Fruit fly (Drosophila melanogaster) whole organism, wandering third instar larva: ENCODE measurements around the gene jar.

Experiments used
- Abd-B ChIP-seq: fragments of >200 bp; optimal IDR thresholded peaks from 2 replicates; lab custom pipeline; 2017; ENCODE audit warnings: missing biosample characterization, missing genetic modification characterization
- CG32264 ChIP-seq: fragments of 200-800 bp; sonication (Bioruptor generic); optimal IDR thresholded peaks from 2 replicates; lab custom pipeline; 2016; ENCODE audit warnings: missing biosample characterization, missing genetic modification characterization
- CG9705 ChIP-seq: fragments of 200-800 bp; sonication (Bioruptor generic); optimal IDR thresholded peaks from 2 replicates; lab custom pipeline; 2018; ENCODE audit warnings: missing biosample characterization, mild to moderate bottlenecking, missing genetic modification characterization
- CrebA ChIP-seq: fragments of 200-800 bp; sonication (Bioruptor generic); optimal IDR thresholded peaks from 2 replicates; lab custom pipeline; 2016; ENCODE audit warnings: missing biosample characterization, mild to moderate bottlenecking, missing genetic modification characterization, borderline replicate concordance
- Dfd ChIP-seq: fragments of >200 bp; optimal IDR thresholded peaks from 2 replicates; lab custom pipeline; 2017; ENCODE audit warnings: missing biosample characterization, missing genetic modification characterization
- Dif ChIP-seq: fragments of 200-275, 200-300 bp; sonication (Bioruptor generic); optimal IDR thresholded peaks from 2 replicates; lab custom pipeline; 2018; ENCODE audit warnings: missing biosample characterization, missing genetic modification characterization; ENCODE audit not compliant: partially characterized antibody
- GATAd ChIP-seq: sonication (Bioruptor generic); optimal IDR thresholded peaks from 2 replicates; lab custom pipeline; 2016; ENCODE audit warnings: missing biosample characterization, missing genetic modification characterization
- HLH106 ChIP-seq: fragments of 200-800 bp; optimal IDR thresholded peaks from 3 replicates; lab custom pipeline; 2019; ENCODE audit warnings: missing biosample characterization, mild to moderate bottlenecking, missing genetic modification characterization, moderate library complexity
- Hnf4 ChIP-seq: fragments of 200-800 bp; sonication (Bioruptor generic); optimal IDR thresholded peaks from 2 replicates; lab custom pipeline; 2016; ENCODE audit warnings: missing biosample characterization, mild to moderate bottlenecking, missing genetic modification characterization
- Hr78 ChIP-seq: fragments of >200 bp; optimal IDR thresholded peaks from 2 replicates; lab custom pipeline; 2017; ENCODE audit warnings: missing biosample characterization, missing genetic modification characterization
- Hr83 ChIP-seq: fragments of 200-300 bp; sonication (Bioruptor generic); optimal IDR thresholded peaks from 2 replicates; lab custom pipeline; 2016; ENCODE audit warnings: missing biosample characterization, mild to moderate bottlenecking, missing genetic modification characterization, moderate library complexity; ENCODE audit not compliant: poor library complexity, severe bottlenecking
- Jra ChIP-seq: sonication (Bioruptor generic); optimal IDR thresholded peaks from 2 replicates; lab custom pipeline; 2016; ENCODE audit warnings: missing biosample characterization, missing genetic modification characterization
- Mio ChIP-seq: sonication (Bioruptor generic); optimal IDR thresholded peaks from 2 replicates; lab custom pipeline; 2016; ENCODE audit warnings: missing biosample characterization, missing genetic modification characterization
- Myc ChIP-seq: fragments of >200 bp; optimal IDR thresholded peaks from 2 replicates; lab custom pipeline; 2017
- N ChIP-seq: fragments of >200 bp; optimal IDR thresholded peaks from 2 replicates; lab custom pipeline; 2018; ENCODE audit warnings: missing biosample characterization, missing external identifiers, missing genetic modification characterization
- OdsH ChIP-seq: fragments of 200-800 bp; sonication (Bioruptor generic); optimal IDR thresholded peaks from 2 replicates; lab custom pipeline; 2016; ENCODE audit warnings: missing biosample characterization, mild to moderate bottlenecking, missing genetic modification characterization
- Rel ChIP-seq, 2 experiments: fragments of 200-800 bp; sonication (Bioruptor generic) in 1 of 2; optimal IDR thresholded peaks; 2 replicates in 1 of 2; 3 replicates in 1 of 2; lab custom pipeline; 2016 to 2019; ENCODE audit warnings: mild to moderate bottlenecking in 2 of 2, missing biosample characterization in 2 of 2, missing genetic modification characterization in 2 of 2, moderate library complexity in 1 of 2
- Sp1 ChIP-seq: fragments of 200-800 bp; sonication (Bioruptor generic); optimal IDR thresholded peaks from 3 replicates; lab custom pipeline; 2019; ENCODE audit warnings: missing biosample characterization, mild to moderate bottlenecking, missing genetic modification characterization, moderate library complexity
- Vsx2 ChIP-seq: fragments of 200-300, 225-300 bp; sonication (Bioruptor generic); optimal IDR thresholded peaks from 2 replicates; lab custom pipeline; 2018; ENCODE audit warnings: missing biosample characterization, missing genetic modification characterization; ENCODE audit not compliant: partially characterized antibody
- br ChIP-seq: fragments of 200-800 bp; sonication (Bioruptor generic); optimal IDR thresholded peaks from 2 replicates; lab custom pipeline; 2016; ENCODE audit warnings: missing biosample characterization, missing genetic modification characterization
- brk ChIP-seq: fragments of 200-800 bp; sonication (Bioruptor generic); optimal IDR thresholded peaks from 2 replicates; lab custom pipeline; 2016; ENCODE audit warnings: missing biosample characterization, mild to moderate bottlenecking, missing genetic modification characterization
- dl ChIP-seq, 2 experiments: fragments of 175-275, 200-275 bp in 1 of 2; fragments of 200-275 bp in 1 of 2; sonication (Bioruptor generic); optimal IDR thresholded peaks; lab custom pipeline; 2018; ENCODE audit warnings: mild to moderate bottlenecking in 2 of 2, missing biosample characterization in 2 of 2, missing genetic modification characterization in 2 of 2, moderate library complexity in 2 of 2; ENCODE audit not compliant: partially characterized antibody in 2 of 2, insufficient read depth in 1 of 2
- dmrt93B ChIP-seq: fragments of 200-800 bp; sonication (Bioruptor generic); optimal IDR thresholded peaks from 2 replicates; lab custom pipeline; 2018; ENCODE audit warnings: missing biosample characterization, mild to moderate bottlenecking, missing genetic modification characterization
- dsf ChIP-seq: sonication (Bioruptor generic); optimal IDR thresholded peaks from 2 replicates; lab custom pipeline; 2016; ENCODE audit warnings: missing biosample characterization, missing genetic modification characterization, borderline replicate concordance
- ey ChIP-seq: fragments of 200-800 bp; sonication (Bioruptor generic); optimal IDR thresholded peaks from 2 replicates; lab custom pipeline; 2016; ENCODE audit warnings: missing biosample characterization, missing genetic modification characterization
- foxo ChIP-seq, 2 experiments: fragments of 200-800 bp; sonication (Bioruptor generic); optimal IDR thresholded peaks; 2 replicates in 1 of 2; 3 replicates in 1 of 2; lab custom pipeline; 2016 to 2017; ENCODE audit warnings: missing biosample characterization in 2 of 2, missing genetic modification characterization in 2 of 2
- fru ChIP-seq: fragments of 200-800 bp; sonication (Bioruptor generic); optimal IDR thresholded peaks from 3 replicates; lab custom pipeline; 2016; ENCODE audit warnings: missing biosample characterization, mild to moderate bottlenecking, missing genetic modification characterization
- h ChIP-seq: fragments of 200-800 bp; sonication (Bioruptor generic); optimal IDR thresholded peaks from 3 replicates; lab custom pipeline; 2016; ENCODE audit warnings: missing biosample characterization, mild to moderate bottlenecking, missing genetic modification characterization
- jim ChIP-seq: fragments of 175-275, 200-325 bp; sonication (Bioruptor generic); optimal IDR thresholded peaks from 2 replicates; lab custom pipeline; 2016; ENCODE audit warnings: missing biosample characterization, mild to moderate bottlenecking, missing genetic modification characterization
- lola ChIP-seq: fragments of >200 bp; optimal IDR thresholded peaks from 2 replicates; lab custom pipeline; 2017; ENCODE audit warnings: missing biosample characterization, missing genetic modification characterization
- pan ChIP-seq: fragments of >200 bp; optimal IDR thresholded peaks from 2 replicates; lab custom pipeline; 2017
- psq ChIP-seq: fragments of 200-800 bp; sonication (Bioruptor generic); optimal IDR thresholded peaks from 3 replicates; lab custom pipeline; 2017; ENCODE audit warnings: missing biosample characterization, mild to moderate bottlenecking, missing genetic modification characterization, moderate library complexity
- rgr ChIP-seq: fragments of 200-800 bp; sonication (Bioruptor generic); optimal IDR thresholded peaks from 3 replicates; lab custom pipeline; 2016; ENCODE audit warnings: missing biosample characterization, mild to moderate bottlenecking, missing genetic modification characterization
- sage ChIP-seq: fragments of 200-800 bp; sonication (Bioruptor generic); optimal IDR thresholded peaks from 2 replicates; lab custom pipeline; 2016; ENCODE audit warnings: missing biosample characterization, mild to moderate bottlenecking, missing genetic modification characterization
- sv ChIP-seq: fragments of 200-800 bp; sonication (Bioruptor generic); optimal IDR thresholded peaks from 3 replicates; lab custom pipeline; 2016; ENCODE audit warnings: missing biosample characterization, missing genetic modification characterization
- tai ChIP-seq: sonication (Bioruptor generic); optimal IDR thresholded peaks from 2 replicates; lab custom pipeline; 2016; ENCODE audit warnings: missing biosample characterization, missing genetic modification characterization
- usp ChIP-seq: fragments of >200 bp; optimal IDR thresholded peaks from 2 replicates; lab custom pipeline; 2017; ENCODE audit warnings: missing biosample characterization, missing genetic modification characterization
- woc ChIP-seq: sonication (Bioruptor generic); optimal IDR thresholded peaks from 2 replicates; lab custom pipeline; 2016; ENCODE audit warnings: missing biosample characterization, mild to moderate bottlenecking, missing genetic modification characterization

The jar gene

DNA sequence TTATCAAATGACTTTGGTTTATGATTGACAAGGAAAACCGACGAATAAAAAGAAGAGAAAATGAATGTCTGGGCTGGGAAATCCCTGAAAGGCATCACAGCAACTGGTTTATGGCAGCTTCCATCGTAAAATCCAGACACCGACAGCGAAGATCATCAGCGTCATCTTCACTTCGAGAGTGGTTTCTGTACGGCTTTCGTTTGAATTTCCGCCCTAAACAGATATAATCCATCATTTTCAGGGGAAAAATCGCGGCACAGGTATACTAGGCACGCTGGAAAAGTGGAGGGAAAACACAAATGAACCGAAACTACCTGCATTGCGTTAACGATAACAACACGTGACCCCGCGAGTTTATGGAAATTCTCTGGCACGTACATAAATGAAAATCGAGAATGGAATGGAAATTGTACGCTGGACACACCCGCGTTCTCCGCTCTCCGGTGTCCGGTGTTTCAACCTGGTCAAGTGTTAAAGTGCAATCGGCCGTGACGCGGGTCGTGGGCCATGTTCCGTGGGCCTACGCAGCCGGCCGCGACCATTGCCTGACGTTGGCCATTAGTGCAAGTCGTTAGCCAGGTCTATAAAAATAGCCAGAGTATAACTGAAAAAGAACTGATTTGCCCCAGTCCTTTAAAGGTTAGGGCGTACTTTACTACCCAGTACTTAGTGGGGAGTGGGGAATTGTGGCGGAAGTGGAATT is 26.6 kb upstream of the jar start:
- TF ChIP-seq Jra (no peak), brk (GFP tag; lab: Kevin White, UChicago) (no peak), Hnf4 (no peak), CG9705 (no peak), CG32264 (GFP tag; lab: Kevin White, UChicago) (no peak), sage (no peak), CrebA (GFP tag; lab: Kevin White, UChicago) (no peak), sv (GFP tag; lab: Kevin White, UChicago) (no peak), dmrt93B (GFP tag; lab: Kevin White, UChicago) (no peak), Hr78 (GFP tag; lab: Kevin White, UChicago) (no peak), Rel (GFP tag; optimal IDR thresholded peaks at IDR 0.05; lab: Kevin White, UChicago) (no peak), Rel (tag; optimal IDR thresholded peaks at IDR 0.05; lab: Kevin White, UChicago) (no peak), GATAd (GFP tag; lab: Kevin White, UChicago) (no peak), dl (GFP tag; optimal IDR thresholded peaks at IDR 0.05; lab: Kevin White, UChicago; ENCODE audit: insufficient read depth in 1 of 2, partially characterized antibody in 2 of 2) (no peak), psq (no peak), woc (GFP tag; lab: Kevin White, UChicago) (no peak), rgr (GFP tag; lab: Kevin White, UChicago) (no peak), lola (GFP tag; lab: Kevin White, UChicago) (no peak), OdsH (GFP tag; lab: Kevin White, UChicago) (no peak), pan (lab: Kevin White, UChicago) (no peak), dsf (GFP tag; lab: Kevin White, UChicago) (no peak)

DNA sequence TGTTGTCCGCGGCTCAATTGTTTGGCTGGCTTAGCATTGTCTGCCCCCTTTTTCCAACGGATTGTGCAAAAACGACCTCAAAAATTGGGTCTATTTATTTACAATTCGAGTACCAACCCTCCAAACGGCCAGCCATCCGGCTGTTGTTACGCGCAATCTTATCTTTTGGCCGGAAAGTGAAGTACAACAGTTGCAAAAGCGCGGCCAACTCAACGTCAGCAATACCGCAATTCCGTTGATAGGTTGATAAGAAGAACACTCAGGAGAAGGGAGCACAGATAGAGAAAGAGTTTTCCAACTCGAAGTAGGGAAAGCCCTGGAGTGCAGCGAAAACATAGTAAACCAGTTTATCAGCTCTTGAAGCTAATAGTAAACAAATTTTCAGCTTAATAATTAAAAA is 25.9 kb upstream of the jar start:
- TF ChIP-seq usp (GFP tag; lab: Kevin White, UChicago) (no peak), Rel (GFP tag; optimal IDR thresholded peaks at IDR 0.05; lab: Kevin White, UChicago) (no peak), Rel (tag; optimal IDR thresholded peaks at IDR 0.05; lab: Kevin White, UChicago) (peak; percentile 70)

DNA sequence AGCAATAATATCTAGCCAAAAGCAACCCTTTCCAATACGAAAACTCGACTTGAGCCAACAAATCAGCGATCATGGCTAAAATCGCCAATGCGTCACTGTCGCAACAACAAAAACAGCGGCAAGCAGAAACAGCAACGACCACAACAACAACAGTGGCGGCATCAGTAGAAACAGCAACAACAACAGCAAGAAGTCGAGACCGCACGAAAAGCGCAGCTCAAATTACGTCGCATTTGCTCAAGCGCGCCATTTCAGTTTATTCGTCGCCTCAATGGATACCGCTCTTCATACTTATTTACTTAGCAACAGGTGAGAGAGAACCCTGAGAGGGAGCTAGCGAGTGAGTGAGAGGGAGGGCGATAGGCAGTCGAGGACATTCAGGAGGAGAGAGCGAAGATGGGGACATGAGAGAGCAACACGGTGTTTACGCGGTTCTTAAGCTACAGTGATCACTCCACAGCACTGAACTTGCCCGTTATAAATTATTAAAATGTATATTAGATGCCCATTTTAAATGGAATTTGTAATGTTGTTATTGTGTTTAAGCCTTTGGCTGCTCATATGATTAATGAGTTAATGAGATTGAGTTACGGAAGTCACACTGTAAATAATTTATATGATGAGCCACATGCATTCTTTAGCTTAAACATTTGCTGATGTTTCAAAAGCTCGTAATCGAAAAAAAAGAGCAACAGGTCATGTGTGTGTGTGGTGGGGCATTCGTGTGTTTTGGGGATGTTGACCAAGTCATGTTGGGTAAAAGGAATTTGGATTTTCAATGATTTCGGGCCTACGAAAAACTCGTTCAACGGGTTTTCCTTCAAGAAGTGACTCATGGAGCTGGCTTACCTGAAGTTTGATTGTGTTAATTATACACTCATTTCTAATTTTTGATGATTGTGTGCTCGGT is 24.8 kb upstream of the jar start:
- no peak for TF ChIP-seq N (GFP tag; lab: Kevin White, UChicago)
- peak; percentile 97 for TF ChIP-seq CrebA (GFP tag; lab: Kevin White, UChicago)
- TF ChIP-seq CG9705, result peak; percentile 97
- no peak for TF ChIP-seq pan (lab: Kevin White, UChicago)
- peak; percentile 0 for TF ChIP-seq Vsx2 (GFP tag; lab: Kevin White, UChicago)
- peak; percentile 78 for TF ChIP-seq jim
- peak; percentile 99 for TF ChIP-seq OdsH (GFP tag; lab: Kevin White, UChicago)
- peak; percentile 97 for TF ChIP-seq dmrt93B (GFP tag; lab: Kevin White, UChicago)
- no peak for TF ChIP-seq Myc (lab: Kevin White, UChicago)
- no peak for TF ChIP-seq lola (GFP tag; lab: Kevin White, UChicago)
- TF ChIP-seq Hr78 (GFP tag; lab: Kevin White, UChicago), result no peak
- TF ChIP-seq Hnf4, result peak; percentile 99
- TF ChIP-seq dsf (GFP tag; lab: Kevin White, UChicago), result peak; percentile 93
- peak; percentile 98 for TF ChIP-seq Sp1 (GFP tag; lab: Kevin White, UChicago)
- TF ChIP-seq Rel (GFP tag; optimal IDR thresholded peaks at IDR 0.05; lab: Kevin White, UChicago), result peak; percentile 97
- peak; percentile 92 for TF ChIP-seq Rel (tag; optimal IDR thresholded peaks at IDR 0.05; lab: Kevin White, UChicago)
- peak; percentile 80 for TF ChIP-seq Dif
- TF ChIP-seq usp (GFP tag; lab: Kevin White, UChicago), result no peak
- peak; percentile 98 for TF ChIP-seq psq
- peak; percentile 93 to 100 for TF ChIP-seq foxo (GFP tag; optimal IDR thresholded peaks at IDR 0.05; lab: Kevin White, UChicago)
- TF ChIP-seq woc (GFP tag; lab: Kevin White, UChicago), result peak; percentile 99
- TF ChIP-seq fru (GFP tag; lab: Kevin White, UChicago), result peak; percentile 99
- TF ChIP-seq tai (GFP tag; lab: Kevin White, UChicago), result peak; percentile 98
- peak; percentile 98 for TF ChIP-seq Hr83
- TF ChIP-seq Dfd, result no peak
- TF ChIP-seq brk (GFP tag; lab: Kevin White, UChicago), result peak; percentile 96
- TF ChIP-seq sage, result peak; percentile 98
- peak; percentile 99 for TF ChIP-seq br
- TF ChIP-seq Mio (GFP tag; lab: Kevin White, UChicago), result peak; percentile 90
- peak; percentile 87 for TF ChIP-seq GATAd (GFP tag; lab: Kevin White, UChicago)
- TF ChIP-seq Abd-B (GFP tag; lab: Kevin White, UChicago), result no peak
- peak; percentile 99 for TF ChIP-seq ey (GFP tag; lab: Kevin White, UChicago)
- TF ChIP-seq rgr (GFP tag; lab: Kevin White, UChicago), result peak; percentile 99
- peak; percentile 98 for TF ChIP-seq CG32264 (GFP tag; lab: Kevin White, UChicago)
- TF ChIP-seq HLH106 (tag; lab: Kevin White, UChicago), result peak; percentile 99
- peak; percentile 57 to 83 for TF ChIP-seq dl (GFP tag; optimal IDR thresholded peaks at IDR 0.05; lab: Kevin White, UChicago; ENCODE audit: insufficient read depth in 1 of 2, partially characterized antibody in 2 of 2)
- peak; percentile 97 for TF ChIP-seq Jra
- peak; percentile 76 for TF ChIP-seq sv (GFP tag; lab: Kevin White, UChicago)
- peak; percentile 100 for TF ChIP-seq h (GFP tag; lab: Kevin White, UChicago)
- TF ChIP-seq, all 38 proteins: peak for 30
